Worm (Caenorhabditis elegans): Measurements from ENCODE around the gene unc-16.

The unc-16 gene

ce11 chrIII:9500267-9500666 is 45.8 kb upstream of the unc-16 start, which contains the start of gene sod-4:
TSS of gene sod-4 (minus strand) at chrIII:9500375.
- TF ChIP-seq cebp-1 (GFP tag; IDR thresholded peaks at IDR 0.05) = no peak
- peak; percentile 25 for TF ChIP-seq cebp-1 (tag; optimal IDR thresholded peaks at IDR 0.05)
- TF ChIP-seq nhr-80 (tag; optimal IDR thresholded peaks at IDR 0.05) = peak; percentile 47
- no peak for TF ChIP-seq nhr-120 (GFP tag; IDR thresholded peaks at IDR 0.05)
- peak; percentile 45; the same call in 1 of the 2 replicates for TF ChIP-seq hmg-1.2 (GFP tag; IDR thresholded peaks at IDR 0.05)
- no peak for TF ChIP-seq bed-2 (GFP tag; IDR thresholded peaks at IDR 0.05)
- TF ChIP-seq F33H1.4 (GFP tag; IDR thresholded peaks at IDR 0.05) = no peak
- peak; percentile 12 for TF ChIP-seq attf-5 (GFP tag; optimal IDR thresholded peaks at IDR 0.05)
- no peak for TF ChIP-seq lin-40 (tag; optimal IDR thresholded peaks at IDR 0.05)
- no peak for TF ChIP-seq ztf-6 (GFP tag; IDR thresholded peaks at IDR 0.05)
- no peak for TF ChIP-seq let-526 (GFP tag; IDR thresholded peaks at IDR 0.05)

- TF ChIP-seq T26A5.8 (tag; optimal IDR thresholded peaks at IDR 0.05) = no peak
- TF ChIP-seq cebp-1 (GFP tag; IDR thresholded peaks at IDR 0.05) = no peak
- peak; percentile 26 for TF ChIP-seq cebp-1 (tag; optimal IDR thresholded peaks at IDR 0.05)
Observed at ce11 chrIII:9501072-9501471, 45.0 kb upstream of the unc-16 start.

ce11 chrIII:9502155-9502714 is 43.8 kb upstream of the unc-16 start:
- TF ChIP-seq nfyb-1 (GFP tag; IDR thresholded peaks at IDR 0.05) (no peak), cebp-1 (GFP tag; IDR thresholded peaks at IDR 0.05) (peak; percentile 49; the same call in 1 of the 2 replicates), cebp-1 (tag; optimal IDR thresholded peaks at IDR 0.05) (peak; percentile 88), attf-3 (GFP tag; conservative IDR thresholded peaks at IDR 0.05) (no peak), mes-4 (tag; optimal IDR thresholded peaks at IDR 0.05) (no peak), Y53G8AR.9 (GFP tag; conservative IDR thresholded peaks at IDR 0.05) (no peak)

- no peak for TF ChIP-seq ceh-40 (GFP tag; IDR thresholded peaks at IDR 0.05)
- TF ChIP-seq Y53F4B.3 (GFP tag; IDR thresholded peaks at IDR 0.05) = no peak
- 0 out of 2 replicates have a peak, but pooled peaks have one; percentile 55 for TF ChIP-seq nfyb-1 (GFP tag; IDR thresholded peaks at IDR 0.05)
- peak; percentile 35 for TF ChIP-seq snpc-3.4 (tag; optimal IDR thresholded peaks at IDR 0.05)
- TF ChIP-seq lag-1 (GFP tag; IDR thresholded peaks at IDR 0.05) = no peak
- peak; percentile 24 for TF ChIP-seq unc-130 (GFP tag; optimal IDR thresholded peaks at IDR 0.05)
- 0 out of 2 replicates have a peak, but pooled peaks have one; percentile 20 for TF ChIP-seq ekl-4 (GFP tag; IDR thresholded peaks at IDR 0.05)
- TF ChIP-seq F57C9.4 (tag; optimal IDR thresholded peaks at IDR 0.05) = no peak
- TF ChIP-seq cebp-1 (GFP tag; IDR thresholded peaks at IDR 0.05) = no peak
- no peak for TF ChIP-seq cebp-1 (tag; optimal IDR thresholded peaks at IDR 0.05)
- TF ChIP-seq B0035.1 (tag; optimal IDR thresholded peaks at IDR 0.05) = no peak
- TF ChIP-seq ztf-18 (tag; optimal IDR thresholded peaks at IDR 0.05) = peak; percentile 22
- TF ChIP-seq Y79H2A.3 (GFP tag; conservative IDR thresholded peaks at IDR 0.05) = no peak
- TF ChIP-seq ceh-100 (GFP tag; IDR thresholded peaks at IDR 0.05) = peak; percentile 79
- TF ChIP-seq bed-1 (GFP tag; IDR thresholded peaks at IDR 0.05) = no peak
- no peak for TF ChIP-seq T26A5.8 (tag; optimal IDR thresholded peaks at IDR 0.05)
- no peak for TF ChIP-seq egrh-3 (GFP tag; IDR thresholded peaks at IDR 0.05)
- no peak for TF ChIP-seq ZK185.1 (tag; optimal IDR thresholded peaks at IDR 0.05; ENCODE audit: poor library complexity, severe bottlenecking)
- TF ChIP-seq F10E7.11 (tag; optimal IDR thresholded peaks at IDR 0.05) = no peak
- TF ChIP-seq Y67H2A.10 (GFP tag; conservative IDR thresholded peaks at IDR 0.05) = peak; percentile 38; the same call in 1 of the 2 replicates
- TF ChIP-seq unc-62 (GFP tag; optimal IDR thresholded peaks at IDR 0.05) = no peak
- TF ChIP-seq rcor-1 (GFP tag; IDR thresholded peaks at IDR 0.05) = no peak
- TF ChIP-seq xnd-1 (tag; optimal IDR thresholded peaks at IDR 0.05) = peak; percentile 89
- TF ChIP-seq akir-1 (GFP tag; optimal IDR thresholded peaks at IDR 0.05) = no peak
- TF ChIP-seq madf-6 (GFP tag; IDR thresholded peaks at IDR 0.05) = peak; percentile 95
- TF ChIP-seq snpc-4 (GFP tag; optimal IDR thresholded peaks at IDR 0.05) = no peak
- TF ChIP-seq snpc-4 (tag; optimal IDR thresholded peaks at IDR 0.05) = peak in 1 of 4 experiments; percentile 23
- TF ChIP-seq pha-4 (tag; optimal IDR thresholded peaks at IDR 0.05) = no peak
- no peak for TF ChIP-seq tbp1 (GFP tag; optimal IDR thresholded peaks at IDR 0.05)
- TF ChIP-seq ztf-28 (GFP tag; IDR thresholded peaks at IDR 0.05) = no peak
- peak; percentile 71 for TF ChIP-seq F33H1.4 (GFP tag; IDR thresholded peaks at IDR 0.05)
- no peak for TF ChIP-seq ccch-3 (GFP tag; optimal IDR thresholded peaks at IDR 0.05)
Observed at ce11 chrIII:9504347-9504746, 41.7 kb upstream of the unc-16 start.

Data from whole organism, young adult.